Worm (Caenorhabditis elegans) whole organism, L4 larva: ENCODE measurements around the gene gskl-1.
"Not testable (repeated sequence)": the region's sequence is repeated elsewhere in the genome, so short reads cannot be mapped to it uniquely, and the experiment has no call there.

Experiments used
- F26F4.8 ChIP-seq: fragments of 200-800 bp; sonication (Bioruptor generic); conservative IDR thresholded peaks from 2 replicates; pipeline ENCODE4 v1.3.6; 2022; ENCODE audit warnings: missing genetic modification characterization, missing compliant biosample characterization
- F37D6.2 ChIP-seq: sonication (generic microtip); optimal IDR thresholded peaks from 2 replicates; lab custom pipeline; 2016; ENCODE audit warnings: mild to moderate bottlenecking, missing genetic modification characterization, missing compliant biosample characterization
- F44E2.7 ChIP-seq: fragments of 200-800 bp; sonication (Bioruptor generic); IDR thresholded peaks from 2 replicates; pipeline ENCODE4 v2.1.2; 2022; ENCODE audit warnings: missing genetic modification characterization, missing compliant biosample characterization
- R02D3.7 ChIP-seq: fragments of 150-350 bp; sonication (generic microtip); optimal IDR thresholded peaks from 3 replicates; lab custom pipeline; 2014; ENCODE audit warnings: missing biosample characterization, missing genetic modification characterization
- Y105C5A.15 ChIP-seq: fragments of 200-800 bp; sonication (Bioruptor generic); IDR thresholded peaks from 2 replicates; pipeline ENCODE4 v1.3.6; 2022; ENCODE audit warnings: missing genetic modification characterization, missing compliant biosample characterization
- Y5F2A.4 ChIP-seq: fragments of 200-800 bp; sonication (Bioruptor generic); optimal IDR thresholded peaks from 2 replicates; lab custom pipeline; 2018; ENCODE audit warnings: mild to moderate bottlenecking, missing genetic modification characterization, missing compliant biosample characterization
- Y75B8A.6 ChIP-seq: fragments of 200-800 bp; sonication (Bioruptor generic); IDR thresholded peaks from 2 replicates; pipeline ENCODE4 v1.3.6; 2022; ENCODE audit warnings: missing genetic modification reagents, missing genetic modification characterization, missing compliant biosample characterization
- attf-4 ChIP-seq: sonication (generic microtip); optimal IDR thresholded peaks from 3 replicates; lab custom pipeline; 2017; ENCODE audit warnings: missing biosample characterization, missing genetic modification characterization
- ceh-28 ChIP-seq: fragments of 150-350 bp; optimal IDR thresholded peaks from 2 replicates; lab custom pipeline; 2014; ENCODE audit warnings: missing biosample characterization, missing genetic modification reagents, missing genetic modification characterization
- ceh-44 ChIP-seq: fragments of 200-800 bp; sonication (Bioruptor generic); IDR thresholded peaks from 2 replicates; pipeline ENCODE4 v1.3.6; 2022; ENCODE audit warnings: missing genetic modification reagents, missing genetic modification characterization, missing compliant biosample characterization
- ceh-62 ChIP-seq: sonication (generic microtip); optimal IDR thresholded peaks from 2 replicates; lab custom pipeline; 2017; ENCODE audit warnings: missing biosample characterization, missing genetic modification characterization
- ceh-82 ChIP-seq: sonication (generic microtip); optimal IDR thresholded peaks from 2 replicates; lab custom pipeline; 2017; ENCODE audit warnings: missing biosample characterization, missing genetic modification characterization
- ces-1 ChIP-seq: fragments of 150-350 bp; sonication (generic microtip); optimal IDR thresholded peaks from 4 replicates; lab custom pipeline; 2014; ENCODE audit warnings: missing biosample characterization, missing genetic modification reagents, missing genetic modification characterization
- ctbp-1 ChIP-seq: fragments of 200-800 bp; sonication (Bioruptor generic); IDR thresholded peaks from 2 replicates; pipeline ENCODE4 v1.3.6; 2022; ENCODE audit warnings: missing genetic modification reagents, missing genetic modification characterization, missing compliant biosample characterization
- daf-12 ChIP-seq: fragments of 150-350 bp; optimal IDR thresholded peaks from 2 replicates; lab custom pipeline; 2014; ENCODE audit warnings: missing biosample characterization, missing genetic modification reagents, missing genetic modification characterization
- dmd-6 ChIP-seq: fragments of 200-800 bp; sonication (Bioruptor generic); IDR thresholded peaks from 2 replicates; pipeline ENCODE4 v1.3.6; 2022; ENCODE audit warnings: missing genetic modification reagents, missing genetic modification characterization, missing compliant biosample characterization
- duxl-1 ChIP-seq: sonication (generic microtip); optimal IDR thresholded peaks from 2 replicates; lab custom pipeline; 2016; ENCODE audit warnings: mild to moderate bottlenecking, missing genetic modification characterization, moderate library complexity, missing compliant biosample characterization; ENCODE audit not compliant: poor library complexity
- dve-1 ChIP-seq: sonication (generic microtip); optimal IDR thresholded peaks from 2 replicates; lab custom pipeline; 2017; ENCODE audit warnings: antibody characterized with exemption, mild to moderate bottlenecking, missing genetic modification characterization, missing compliant biosample characterization; ENCODE audit not compliant: insufficient read depth
- egl-43 ChIP-seq: fragments of 200-800 bp; sonication (Bioruptor generic); IDR thresholded peaks from 2 replicates; pipeline ENCODE4 v1.3.6; 2022; ENCODE audit warnings: missing genetic modification reagents, missing genetic modification characterization, missing compliant biosample characterization
- fkh-10 ChIP-seq: fragments of 150-350 bp; optimal IDR thresholded peaks from 2 replicates; lab custom pipeline; 2014; ENCODE audit warnings: missing biosample characterization, missing genetic modification reagents, missing genetic modification characterization
- gei-8 ChIP-seq: fragments of 200-800 bp; sonication (Bioruptor generic); optimal IDR thresholded peaks from 2 replicates; lab custom pipeline; 2018; ENCODE audit warnings: mild to moderate bottlenecking, missing genetic modification characterization, missing compliant biosample characterization
- hlh-11 ChIP-seq: fragments of 200-800 bp; sonication (Bioruptor generic); optimal IDR thresholded peaks from 2 replicates; lab custom pipeline; 2018; ENCODE audit warnings: mild to moderate bottlenecking, missing genetic modification characterization, missing compliant biosample characterization
- hlh-30 ChIP-seq: sonication (generic microtip); optimal IDR thresholded peaks from 2 replicates; lab custom pipeline; 2017; ENCODE audit warnings: antibody characterized with exemption, mild to moderate bottlenecking, missing genetic modification characterization, missing compliant biosample characterization; ENCODE audit not compliant: insufficient read depth
- madf-5 ChIP-seq, 2 experiments: fragments of 200-800 bp; sonication (Bioruptor generic); IDR thresholded peaks; 2 replicates each; pipeline ENCODE4 v1.3.6; 2022; ENCODE audit warnings: missing compliant biosample characterization in 2 of 2, missing genetic modification characterization in 2 of 2
- mdt-29 ChIP-seq: fragments of 200-800 bp; sonication (Bioruptor generic); IDR thresholded peaks from 2 replicates; pipeline ENCODE4 v1.3.6; 2022; ENCODE audit warnings: missing genetic modification reagents, missing genetic modification characterization, missing compliant biosample characterization
- mxl-2 ChIP-seq: fragments of 200-800 bp; sonication (Bioruptor generic); conservative IDR thresholded peaks from 2 replicates; pipeline ENCODE4 v1.3.6; 2022; ENCODE audit warnings: missing genetic modification reagents, missing genetic modification characterization, missing compliant biosample characterization
- nhr-237 ChIP-seq: sonication (generic microtip); optimal IDR thresholded peaks from 2 replicates; lab custom pipeline; 2017; ENCODE audit warnings: missing biosample characterization, missing genetic modification characterization
- nhr-42 ChIP-seq: fragments of 200-800 bp; sonication (Bioruptor generic); IDR thresholded peaks from 2 replicates; pipeline ENCODE4 v1.3.6; 2022; ENCODE audit warnings: missing genetic modification characterization, missing compliant biosample characterization
- php-3 ChIP-seq: fragments of 200-800 bp; sonication (Bioruptor generic); IDR thresholded peaks from 2 replicates; pipeline ENCODE4 v1.3.6; 2022; ENCODE audit warnings: missing genetic modification reagents, missing genetic modification characterization, missing compliant biosample characterization
- saeg-2 ChIP-seq: fragments of 200-800 bp; sonication (Bioruptor generic); IDR thresholded peaks from 2 replicates; pipeline ENCODE4 v1.3.6; 2022; ENCODE audit warnings: missing genetic modification reagents, missing genetic modification characterization, missing compliant biosample characterization
- snpc-1.2 ChIP-seq: fragments of 200-800 bp; sonication (Bioruptor generic); IDR thresholded peaks from 2 replicates; pipeline ENCODE4 v1.3.6; 2022; ENCODE audit warnings: missing genetic modification reagents, missing genetic modification characterization, missing compliant biosample characterization
- snpc-4 ChIP-seq: fragments of 150-350 bp; optimal IDR thresholded peaks from 2 replicates; lab custom pipeline; 2014; ENCODE audit warnings: missing biosample characterization, missing genetic modification characterization
- spr-3 ChIP-seq: fragments of 200-800 bp; sonication (Bioruptor generic); optimal IDR thresholded peaks from 2 replicates; lab custom pipeline; 2018; ENCODE audit warnings: mild to moderate bottlenecking, missing genetic modification characterization, missing compliant biosample characterization
- unc-62 ChIP-seq, 3 experiments: fragments of 150-350 bp in 1 of 3; sonication (generic microtip); optimal IDR thresholded peaks in 2 of 3; peaks in 1 of 3; 1 replicate in 1 of 3; 2 replicates in 2 of 3; lab custom pipeline; 2014 to 2017; ENCODE audit warnings: missing biosample characterization in 3 of 3, missing genetic modification characterization in 3 of 3, missing genetic modification reagents in 3 of 3, missing genotype in 1 of 3
- zfp-3 ChIP-seq: fragments of 200-800 bp; sonication (Bioruptor generic); conservative IDR thresholded peaks from 2 replicates; pipeline ENCODE4 v1.3.6; 2022; ENCODE audit warnings: missing genetic modification reagents, missing genetic modification characterization, missing compliant biosample characterization
- ztf-11 ChIP-seq: fragments of 150-350 bp; optimal IDR thresholded peaks from 2 replicates; lab custom pipeline; 2014; ENCODE audit warnings: missing biosample characterization, missing genetic modification characterization

The gskl-1 gene

ce11 chrII:10904379-10904778, 43.0 kb upstream of the gskl-1 start, which contains the start of gene sra-12:
Gene sra-12, minus strand, starts transcription at chrII:10904479.
- not testable (repeated sequence) for TF ChIP-seq nhr-237 (tag; lab: Kevin White, UChicago); Y75B8A.6 (GFP tag; lab: Robert Waterston, UW); ceh-82 (tag; lab: Kevin White, UChicago)

DNA sequence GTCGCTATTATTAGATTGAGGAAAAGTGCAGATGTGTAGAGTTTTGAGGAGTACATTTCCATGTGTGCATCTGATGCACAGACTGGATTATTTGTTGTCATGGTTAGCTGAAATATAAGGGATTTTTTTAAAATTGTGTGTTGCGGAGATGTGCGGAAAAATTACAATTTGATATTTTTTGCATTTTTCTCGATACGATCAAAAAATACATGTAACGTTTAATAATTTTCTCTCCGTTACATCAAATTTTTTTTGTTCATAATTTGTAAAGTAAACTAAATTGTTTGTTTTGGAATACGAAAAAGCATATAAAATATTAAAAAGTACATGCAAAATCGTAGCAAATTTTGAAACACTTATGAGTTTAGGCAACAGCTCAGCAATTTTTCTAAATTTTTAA, 37.1 kb upstream of the gskl-1 start, which contains the start of gene sra-11:
Gene sra-11 (minus strand): TSS at position 101 of the 400 bp plus-strand sequence.
- no peak for TF ChIP-seq ztf-11 (tag; lab: Kevin White, UChicago)
- no peak for TF ChIP-seq fkh-10
- no peak for TF ChIP-seq egl-43 (GFP tag; lab: Robert Waterston, UW)
- TF ChIP-seq dve-1: no peak
- TF ChIP-seq F44E2.7: no peak
- no peak for TF ChIP-seq dmd-6 (GFP tag; lab: Robert Waterston, UW)
- TF ChIP-seq snpc-1.2: no peak
- TF ChIP-seq F26F4.8: no peak
- no peak for TF ChIP-seq mxl-2
- no peak for TF ChIP-seq mdt-29 (GFP tag; lab: Robert Waterston, UW)
- TF ChIP-seq R02D3.7 (tag; lab: Kevin White, UChicago): no peak
- no peak for TF ChIP-seq ceh-28 (tag; lab: Kevin White, UChicago)
- TF ChIP-seq daf-12: no peak
- TF ChIP-seq duxl-1: no peak
- TF ChIP-seq madf-5 (GFP tag; IDR thresholded peaks at IDR 0.05; lab: Robert Waterston, UW): no peak
- TF ChIP-seq ceh-44 (GFP tag; lab: Robert Waterston, UW): no peak
- TF ChIP-seq nhr-42 (GFP tag; lab: Robert Waterston, UW): no peak
- TF ChIP-seq ctbp-1 (GFP tag; lab: Robert Waterston, UW): no peak
- TF ChIP-seq, all 104 proteins: peak for 0

DNA sequence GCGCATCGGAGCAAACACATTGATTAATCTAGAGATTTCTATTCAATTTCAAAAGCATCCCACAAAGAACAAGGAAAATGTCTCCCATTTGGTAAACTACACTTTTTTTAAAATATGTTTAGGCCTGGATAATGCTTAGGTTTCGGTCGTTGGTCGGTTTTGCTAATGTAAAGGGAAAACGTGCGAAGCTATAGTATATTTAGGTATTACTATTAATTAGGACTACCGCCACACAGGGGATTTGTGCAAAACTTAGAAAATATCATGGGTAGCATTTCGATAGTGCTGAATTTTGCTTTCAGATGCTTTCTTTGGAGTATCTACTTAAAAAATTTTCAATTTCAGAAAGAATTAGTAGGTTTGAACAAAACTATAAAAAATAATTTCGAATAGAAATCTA, 34.4 kb upstream of the gskl-1 start:
- TF ChIP-seq ceh-82 (tag; lab: Kevin White, UChicago): no peak
- TF ChIP-seq ces-1 (GFP tag; lab: Kevin White, UChicago): no peak
- TF ChIP-seq spr-3 (GFP tag; lab: Kevin White, UChicago): no peak
- TF ChIP-seq hlh-30: no peak
- no peak for TF ChIP-seq Y105C5A.15 (GFP tag; lab: Robert Waterston, UW)
- peak in 1 of 2 experiments; percentile 96 for TF ChIP-seq unc-62 (GFP tag; optimal IDR thresholded peaks at IDR 0.05 in 1 of 2; lab: Kevin White, UChicago)
- no peak for TF ChIP-seq unc-62 (tag; optimal IDR thresholded peaks at IDR 0.05; lab: Kevin White, UChicago)

DNA sequence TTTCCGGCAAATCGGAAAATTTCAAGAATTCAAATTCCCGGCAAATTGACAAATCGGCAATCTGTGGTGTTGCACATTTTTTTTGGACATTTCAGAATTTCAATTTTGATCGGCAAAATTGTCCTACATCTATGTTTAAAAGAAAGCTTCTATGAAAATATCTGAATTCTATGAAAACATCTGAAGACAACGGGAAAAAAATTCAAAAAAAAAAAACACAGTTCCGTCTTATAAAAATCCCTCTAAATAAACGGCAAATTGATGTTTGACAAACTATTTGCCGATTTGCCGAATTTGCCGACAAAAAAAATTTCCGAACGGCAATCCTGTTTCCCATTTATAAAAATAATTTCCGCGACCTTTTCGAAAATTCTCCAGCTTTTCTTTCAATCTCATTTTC, 33.0 kb upstream of the gskl-1 start, which contains the start of gene F44F4.15:
Gene F44F4.15 (plus strand): TSS at position 301 of the 400 bp plus-strand sequence.
- TF ChIP-seq ceh-44 (GFP tag; lab: Robert Waterston, UW) (no peak), php-3 (GFP tag; lab: Robert Waterston, UW) (no peak), dve-1 (no peak), snpc-1.2 (no peak), daf-12 (no peak), zfp-3 (GFP tag; lab: Robert Waterston, UW) (no peak), mxl-2 (no peak), F44E2.7 (no peak), gei-8 (GFP tag; lab: Kevin White, UChicago) (no peak), unc-62 (GFP tag; optimal IDR thresholded peaks at IDR 0.05 in 1 of 2; lab: Kevin White, UChicago) (no peak), unc-62 (tag; optimal IDR thresholded peaks at IDR 0.05; lab: Kevin White, UChicago) (no peak), egl-43 (GFP tag; lab: Robert Waterston, UW) (no peak)
- TF ChIP-seq, all 104 proteins: peak for 0

- TF ChIP-seq ceh-62 (tag; lab: Kevin White, UChicago) (no peak), hlh-30 (no peak), saeg-2 (GFP tag; lab: Robert Waterston, UW) (no peak), ceh-44 (GFP tag; lab: Robert Waterston, UW) (no peak), Y5F2A.4 (GFP tag; lab: Kevin White, UChicago) (no peak), dve-1 (no peak), F37D6.2 (tag; lab: Kevin White, UChicago) (no peak), attf-4 (tag; lab: Kevin White, UChicago) (no peak), hlh-11 (no peak), gei-8 (GFP tag; lab: Kevin White, UChicago) (no peak), snpc-4 (no peak), spr-3 (GFP tag; lab: Kevin White, UChicago) (no peak)
Observed at ce11 chrII:10915732-10916131, 31.6 kb upstream of the gskl-1 start, which contains the start of gene F44F4.9. Gene F44F4.9, minus strand, starts transcription at chrII:10915832.
